Worm (Caenorhabditis elegans): ENCODE results near the gene F49E8.7.
A peak's percentile ranks its signal among the peaks of the same experiment; 100 is the strongest.

F49E8.7 gene

DNA sequence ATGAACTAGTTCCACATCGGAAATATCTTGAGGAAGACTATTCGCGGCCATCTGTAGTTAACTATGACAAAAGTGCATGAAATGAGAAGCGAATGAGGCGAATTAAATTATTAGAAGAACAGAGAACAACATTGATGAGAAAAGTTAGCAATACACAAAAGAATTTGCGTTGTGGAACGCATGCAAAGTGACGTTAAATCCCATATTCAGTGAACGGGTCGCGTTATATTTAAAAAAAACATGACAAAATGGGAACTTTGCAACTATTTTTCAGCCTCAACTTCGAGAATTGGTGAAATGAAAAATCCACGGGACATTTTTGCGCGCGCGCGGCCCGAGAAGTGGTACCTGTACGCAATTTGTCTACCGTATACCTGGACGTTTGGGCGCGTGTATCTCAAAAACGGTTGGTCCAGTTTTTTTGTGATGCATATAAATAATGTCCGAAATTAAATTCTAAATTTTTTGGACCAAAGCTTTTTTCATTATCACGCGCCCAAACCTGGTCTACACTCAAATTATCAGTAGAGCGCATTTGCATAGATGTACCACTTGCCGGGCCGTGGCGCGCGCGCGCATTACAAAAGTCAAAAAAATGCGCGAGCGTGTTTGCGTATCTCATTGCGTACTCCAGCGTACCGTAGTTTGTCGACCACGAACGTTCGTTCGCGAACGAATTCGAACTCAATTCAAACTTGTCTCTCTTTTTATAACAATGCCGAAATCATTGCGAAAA lies 8.2 kb downstream of the F49E8.7 start, which contains the start of the genes cdd-2 and oef-1:
cdd-2 (minus strand) TSS at position 51 of the 736 bp plus-strand sequence.
oef-1 (plus strand) TSS at position 575 of the 736 bp plus-strand sequence.
- TF ChIP-seq dmd-4 (tag; optimal IDR thresholded peaks at IDR 0.05) (no peak), lin-39 (tag; optimal IDR thresholded peaks at IDR 0.05) (no peak), lsy-2 (tag; optimal IDR thresholded peaks at IDR 0.05) (no peak), snpc-4 (tag; optimal IDR thresholded peaks at IDR 0.05) (no peak), ama-1 (optimal IDR thresholded peaks at IDR 0.05) (no peak), ZK546.5 (tag; optimal IDR thresholded peaks at IDR 0.05) (no peak), lin-11 (tag; optimal IDR thresholded peaks at IDR 0.05) (no peak), gmeb-1 (tag; optimal IDR thresholded peaks at IDR 0.05) (no peak), egl-27 (tag; optimal IDR thresholded peaks at IDR 0.05) (no peak), nhr-129 (tag; optimal IDR thresholded peaks at IDR 0.05) (no peak), unc-39 (tag; optimal IDR thresholded peaks at IDR 0.05) (no peak)

DNA sequence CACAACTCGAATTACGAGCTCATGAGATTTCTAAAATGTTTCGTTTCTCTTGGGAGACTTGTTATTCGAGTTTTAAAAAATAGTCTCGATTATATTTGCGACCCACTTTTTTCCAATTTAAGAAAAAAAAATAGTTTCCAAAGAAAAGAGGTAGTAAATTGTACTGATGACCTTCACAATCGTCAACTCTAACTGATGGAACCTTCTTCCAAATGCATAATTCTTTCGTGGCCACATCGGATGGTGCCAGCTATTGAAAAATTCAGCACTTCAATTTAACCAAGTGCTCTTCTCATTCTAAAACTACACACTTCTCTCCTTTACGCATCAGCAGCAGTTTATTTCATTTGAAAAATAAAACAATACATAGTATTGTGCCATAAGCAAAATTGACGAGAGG lies 12.5 kb downstream of the F49E8.7 start:
- TF ChIP-seq peb-1 (tag; optimal IDR thresholded peaks at IDR 0.05) (no peak), unc-55 (GFP tag; optimal IDR thresholded peaks at IDR 0.05) (no peak), dmd-4 (tag; optimal IDR thresholded peaks at IDR 0.05) (no peak), lin-11 (tag; optimal IDR thresholded peaks at IDR 0.05) (no peak), alr-1 (tag; optimal IDR thresholded peaks at IDR 0.05) (no peak), egl-27 (tag; optimal IDR thresholded peaks at IDR 0.05) (no peak), ama-1 (optimal IDR thresholded peaks at IDR 0.05) (no peak), nhr-25 (tag; optimal IDR thresholded peaks at IDR 0.05) (no peak), Y55F3AM.14 (GFP tag; optimal IDR thresholded peaks at IDR 0.05) (no peak), C34F6.9 (tag; optimal IDR thresholded peaks at IDR 0.05) (no peak), ztf-4 (tag; optimal IDR thresholded peaks at IDR 0.05) (no peak)

DNA sequence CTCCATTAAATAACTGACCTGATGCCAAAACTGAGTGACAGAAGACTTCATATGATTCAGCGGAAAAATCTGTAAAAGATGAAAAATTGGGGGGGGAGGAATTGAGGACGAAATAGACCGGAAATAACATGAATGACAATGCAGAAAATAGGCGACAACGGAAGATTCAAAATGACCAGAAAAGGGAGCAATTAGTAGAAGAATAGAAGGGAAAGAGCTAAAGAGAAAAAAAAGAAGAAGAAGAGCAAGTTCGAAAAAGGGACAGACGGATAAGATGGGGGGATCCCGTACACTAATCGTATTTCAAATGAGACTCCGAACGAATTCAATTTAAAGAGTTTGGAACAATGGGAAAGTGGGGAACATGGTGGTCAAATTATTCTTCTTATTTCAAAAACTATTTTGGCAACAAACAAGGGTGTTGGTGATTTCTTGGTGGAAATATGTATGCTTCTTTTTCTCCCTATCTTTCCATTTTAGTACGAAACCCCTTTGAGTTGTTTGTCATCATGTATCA lies 13.6 kb downstream of the F49E8.7 start, which contains the start of gene R05G6.10:
R05G6.10 (minus strand) TSS at position 51 of the 517 bp plus-strand sequence.
- no peak for TF ChIP-seq ztf-4 (tag; optimal IDR thresholded peaks at IDR 0.05)
- no peak for TF ChIP-seq crh-2 (tag; optimal IDR thresholded peaks at IDR 0.05)
- TF ChIP-seq skn-1 (tag; optimal IDR thresholded peaks at IDR 0.05) = no peak
- TF ChIP-seq zag-1 (tag; optimal IDR thresholded peaks at IDR 0.05) = peak; percentile 2

DNA sequence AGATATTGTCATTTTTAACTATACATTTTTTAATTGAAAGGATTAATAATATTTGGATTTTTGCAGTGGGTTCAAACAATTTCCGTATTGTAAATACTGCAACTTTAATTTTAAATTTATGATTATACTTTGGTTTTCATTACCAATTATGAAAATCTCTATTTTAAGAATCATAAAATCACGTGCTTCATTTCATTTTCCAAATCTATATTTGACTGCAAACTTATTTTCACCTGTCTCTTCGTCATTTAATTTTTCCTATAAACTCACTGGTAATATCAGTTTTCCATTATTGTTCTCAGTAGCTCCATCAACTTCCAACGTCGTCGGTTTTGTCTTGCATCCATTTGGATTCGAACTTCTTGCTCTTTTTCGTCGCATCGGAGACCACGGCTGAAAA lies 23.8 kb downstream of the F49E8.7 start, which contains the start of gene R05G6.1:
R05G6.1 (plus strand) TSS at position 301 of the 400 bp plus-strand sequence.
- TF ChIP-seq unc-55 (GFP tag; optimal IDR thresholded peaks at IDR 0.05) (no peak), egl-27 (tag; optimal IDR thresholded peaks at IDR 0.05) (no peak), blmp-1 (tag; optimal IDR thresholded peaks at IDR 0.05; ENCODE audit: insufficient read depth) (no peak), C34F6.9 (tag; optimal IDR thresholded peaks at IDR 0.05) (no peak), lin-13 (GFP tag; optimal IDR thresholded peaks at IDR 0.05) (no peak), peb-1 (tag; optimal IDR thresholded peaks at IDR 0.05) (no peak), nhr-12 (tag; optimal IDR thresholded peaks at IDR 0.05) (no peak), aly-2 (tag; optimal IDR thresholded peaks at IDR 0.05) (no peak), sem-4 (tag; optimal IDR thresholded peaks at IDR 0.05) (no peak), ceh-82 (tag; optimal IDR thresholded peaks at IDR 0.05) (no peak), mdl-1 (tag; optimal IDR thresholded peaks at IDR 0.05) (no peak), lsy-2 (tag; optimal IDR thresholded peaks at IDR 0.05) (no peak), nhr-23 (tag; optimal IDR thresholded peaks at IDR 0.05) (no peak), fos-1 (tag; optimal IDR thresholded peaks at IDR 0.05) (no peak)

DNA sequence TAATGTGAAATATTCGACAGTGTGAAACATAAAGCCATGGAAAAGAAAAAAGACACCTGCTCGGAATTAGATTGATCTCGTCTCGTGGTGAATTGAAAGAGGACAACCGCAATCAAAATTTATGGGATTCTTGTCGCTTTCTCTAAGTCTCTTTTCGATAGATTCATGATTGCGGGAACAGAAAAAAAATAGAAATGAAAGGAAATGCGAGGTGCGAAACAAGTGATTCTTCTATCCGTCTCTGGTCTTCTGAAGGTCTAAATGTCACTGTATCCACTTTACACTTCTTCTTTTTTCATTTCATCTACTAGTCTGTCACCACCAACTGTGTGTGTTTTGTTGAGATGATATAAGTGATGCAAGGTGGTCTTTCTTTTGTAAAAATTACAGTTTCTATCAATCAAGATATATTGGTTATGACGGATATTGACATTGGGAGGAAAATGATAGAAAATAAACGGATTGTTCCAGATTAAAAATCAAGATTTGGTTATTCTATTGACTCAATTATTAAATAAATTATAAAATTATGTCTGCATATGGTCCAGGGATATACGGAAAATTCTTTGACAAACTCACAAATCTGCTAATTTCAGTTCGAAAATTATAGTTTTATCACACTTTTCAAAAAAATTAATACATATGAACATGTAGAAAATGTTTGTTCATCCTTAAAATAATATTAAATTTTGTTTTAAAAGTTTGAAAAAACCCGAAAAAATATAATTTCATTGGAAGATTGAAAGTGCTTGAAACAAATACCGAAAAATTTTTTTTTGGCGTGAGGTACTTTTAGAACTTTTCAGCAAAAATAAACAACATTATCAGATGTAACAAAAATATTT lies 25.7 kb downstream of the F49E8.7 start:
- TF ChIP-seq lin-39 (tag; optimal IDR thresholded peaks at IDR 0.05) = no peak
- peak; percentile 34 for TF ChIP-seq fos-1 (tag; optimal IDR thresholded peaks at IDR 0.05)
